Fruit fly (Drosophila melanogaster) whole organism, embryonic: ENCODE measurements around the gene mRpL39.

Source experiments
- Blimp-1 ChIP-seq: fragments of 200-800 bp; sonication (Bioruptor generic); optimal IDR thresholded peaks from 3 replicates; lab custom pipeline; 2018; ENCODE audit warnings: missing biosample characterization, missing genetic modification characterization, mild to moderate bottlenecking, moderate library complexity, missing genetic modification reagents
- CG10321 ChIP-seq: fragments of 200-800 bp; sonication (Bioruptor generic); IDR thresholded peaks from 2 replicates; pipeline ENCODE4 v1.3.6; 2022; ENCODE audit warnings: missing biosample characterization, missing genetic modification characterization
- CG10431 ChIP-seq: fragments of 200-800 bp; sonication (Bioruptor generic); optimal IDR thresholded peaks from 3 replicates; lab custom pipeline; 2018; ENCODE audit warnings: missing biosample characterization, mild to moderate bottlenecking, missing genetic modification characterization
- CG11247 ChIP-seq: fragments of 200-800 bp; sonication (Bioruptor generic); IDR thresholded peaks from 2 replicates; pipeline ENCODE4 v1.3.6; 2022; ENCODE audit warnings: missing biosample characterization, missing genetic modification characterization
- CG11456 ChIP-seq: fragments of 200-800 bp; sonication (Bioruptor generic); IDR thresholded peaks from 3 replicates; pipeline ENCODE4 v1.3.6; 2022; ENCODE audit warnings: missing biosample characterization, missing genetic modification characterization
- CG13287 ChIP-seq: fragments of 200-800 bp; sonication (Bioruptor generic); IDR thresholded peaks from 2 replicates; pipeline ENCODE4 v1.3.6; 2022; ENCODE audit warnings: missing biosample characterization, missing genetic modification characterization; ENCODE audit not compliant: partially characterized antibody
- CG15011 ChIP-seq: fragments of 200-800 bp; sonication (Bioruptor generic); optimal IDR thresholded peaks from 3 replicates; lab custom pipeline; 2018; ENCODE audit warnings: missing biosample characterization, mild to moderate bottlenecking, missing genetic modification characterization
- CG2202 ChIP-seq: fragments of 200-800 bp; sonication (Bioruptor generic); optimal IDR thresholded peaks from 2 replicates; lab custom pipeline; 2018; ENCODE audit warnings: missing biosample characterization, mild to moderate bottlenecking, missing genetic modification characterization
- CG5245 ChIP-seq: fragments of 200-800 bp; sonication (Bioruptor generic); optimal IDR thresholded peaks from 3 replicates; lab custom pipeline; 2016; ENCODE audit warnings: missing biosample characterization, missing genetic modification characterization
- CG8478 ChIP-seq: fragments of >200 bp; optimal IDR thresholded peaks from 2 replicates; lab custom pipeline; 2018
- CG8924 ChIP-seq: fragments of 200-800 bp; optimal IDR thresholded peaks from 3 replicates; lab custom pipeline; 2019; ENCODE audit warnings: missing biosample characterization, mild to moderate bottlenecking, missing genetic modification characterization, moderate library complexity
- Camta ChIP-seq: fragments of 200-800 bp; sonication (Bioruptor generic); optimal IDR thresholded peaks from 2 replicates; lab custom pipeline; 2016; ENCODE audit warnings: missing biosample characterization, missing genetic modification characterization
- D19A ChIP-seq: fragments of 200-800 bp; optimal IDR thresholded peaks from 3 replicates; lab custom pipeline; 2019; ENCODE audit warnings: missing biosample characterization, mild to moderate bottlenecking, missing genetic modification characterization, moderate library complexity
- ERR ChIP-seq: fragments of 200-800 bp; sonication (Bioruptor generic); optimal IDR thresholded peaks from 2 replicates; lab custom pipeline; 2016; ENCODE audit warnings: missing biosample characterization, missing genetic modification characterization
- H15 ChIP-seq: fragments of 200-800 bp; sonication (Bioruptor generic); IDR thresholded peaks from 3 replicates; pipeline ENCODE4 v1.3.6; 2022; ENCODE audit warnings: missing biosample characterization, missing genetic modification characterization
- HLH4C ChIP-seq: fragments of 200-800 bp; sonication (Bioruptor generic); IDR thresholded peaks from 3 replicates; pipeline ENCODE4 v1.3.6; 2022; ENCODE audit warnings: missing biosample characterization, missing genetic modification characterization; ENCODE audit not compliant: partially characterized antibody
- Hr78 ChIP-seq, 2 experiments: fragments of 200-800 bp in 1 of 2; fragments of >200 bp in 1 of 2; sonication (Bioruptor generic) in 1 of 2; optimal IDR thresholded peaks; 2 replicates each; lab custom pipeline; 2017 to 2019; ENCODE audit warnings: missing biosample characterization in 2 of 2, missing genetic modification characterization in 2 of 2, mild to moderate bottlenecking in 1 of 2, moderate library complexity in 1 of 2
- Lhr ChIP-seq: fragments of 200-800 bp; sonication (Bioruptor generic); optimal IDR thresholded peaks from 3 replicates; lab custom pipeline; 2017; ENCODE audit warnings: mild to moderate bottlenecking, missing biosample characterization, missing genetic modification reagents, missing genetic modification characterization
- MTF-1 ChIP-seq: fragments of 200-800 bp; sonication (Bioruptor generic); optimal IDR thresholded peaks from 2 replicates; lab custom pipeline; 2018; ENCODE audit warnings: missing biosample characterization, mild to moderate bottlenecking, missing genetic modification characterization, borderline replicate concordance
- Max ChIP-seq: fragments of 200-800 bp; sonication (Bioruptor generic); optimal IDR thresholded peaks from 2 replicates; lab custom pipeline; 2016; ENCODE audit warnings: missing biosample characterization, mild to moderate bottlenecking, missing genetic modification characterization
- Nf-YC ChIP-seq: fragments of 200-800 bp; optimal IDR thresholded peaks from 3 replicates; lab custom pipeline; 2019; ENCODE audit warnings: missing biosample characterization, mild to moderate bottlenecking, missing genetic modification characterization, moderate library complexity
- Oli ChIP-seq: fragments of 200-800 bp; sonication (Bioruptor generic); optimal IDR thresholded peaks from 2 replicates; lab custom pipeline; 2018; ENCODE audit warnings: missing biosample characterization, mild to moderate bottlenecking, missing genetic modification characterization, moderate library complexity
- Sry-β ChIP-seq: fragments of 200-800 bp; sonication (Bioruptor generic); optimal IDR thresholded peaks from 2 replicates; lab custom pipeline; 2018; ENCODE audit warnings: missing biosample characterization, mild to moderate bottlenecking, missing genetic modification characterization, moderate library complexity
- Sry-δ ChIP-seq: fragments of 200-800 bp; sonication (Bioruptor generic); optimal IDR thresholded peaks from 2 replicates; lab custom pipeline; 2016; ENCODE audit warnings: missing biosample characterization, missing genetic modification characterization
- TFAM ChIP-seq: fragments of 200-800 bp; sonication (Bioruptor generic); optimal IDR thresholded peaks from 2 replicates; lab custom pipeline; 2017; ENCODE audit warnings: missing biosample characterization, missing genetic modification characterization, inconsistent platforms
- YL-1 ChIP-seq: fragments of 200-800 bp; sonication (Bioruptor generic); optimal IDR thresholded peaks from 3 replicates; lab custom pipeline; 2017; ENCODE audit warnings: missing biosample characterization, mild to moderate bottlenecking, missing genetic modification characterization
- al ChIP-seq: fragments of 200-800 bp; sonication (Bioruptor generic); IDR thresholded peaks from 2 replicates; pipeline ENCODE4 v1.3.6; 2022; ENCODE audit warnings: missing biosample characterization, missing genetic modification characterization
- chm ChIP-seq: fragments of 200-800 bp; sonication (Bioruptor generic); IDR thresholded peaks from 2 replicates; pipeline ENCODE4 v1.3.6; 2022; ENCODE audit warnings: missing biosample characterization, missing genetic modification characterization
- danr ChIP-seq: fragments of 200-800 bp; sonication (Bioruptor generic); IDR thresholded peaks from 2 replicates; pipeline ENCODE4 v1.3.6; 2022; ENCODE audit warnings: missing biosample characterization, missing genetic modification characterization
- fd102C ChIP-seq: fragments of 200-800 bp; sonication (Bioruptor generic); optimal IDR thresholded peaks from 2 replicates; lab custom pipeline; 2018; ENCODE audit warnings: missing biosample characterization, mild to moderate bottlenecking, missing genetic modification characterization, moderate library complexity
- fu2 ChIP-seq: fragments of 200-800 bp; sonication (Bioruptor generic); optimal IDR thresholded peaks from 2 replicates; lab custom pipeline; 2016; ENCODE audit warnings: missing biosample characterization, missing genetic modification characterization
- gce ChIP-seq: fragments of 200-800 bp; sonication (Bioruptor generic); IDR thresholded peaks from 3 replicates; pipeline ENCODE4 v1.3.6; 2022; ENCODE audit warnings: missing biosample characterization, missing genetic modification characterization
- gcm ChIP-seq: fragments of 200-800 bp; sonication (Bioruptor generic); optimal IDR thresholded peaks from 2 replicates; lab custom pipeline; 2019; ENCODE audit warnings: missing biosample characterization, mild to moderate bottlenecking, missing genetic modification characterization, moderate library complexity
- gcm2 ChIP-seq: fragments of 200-800 bp; sonication (Bioruptor generic); optimal IDR thresholded peaks from 2 replicates; lab custom pipeline; 2016; ENCODE audit warnings: missing biosample characterization, missing genetic modification characterization
- gsb-n ChIP-seq: fragments of 200-800 bp; sonication (Bioruptor generic); optimal IDR thresholded peaks from 3 replicates; lab custom pipeline; 2018; ENCODE audit warnings: missing biosample characterization, mild to moderate bottlenecking, missing genetic modification characterization
- h ChIP-seq: fragments of >200 bp; optimal IDR thresholded peaks from 2 replicates; lab custom pipeline; 2017
- kah ChIP-seq: fragments of 200-800 bp; sonication (Bioruptor generic); optimal IDR thresholded peaks from 2 replicates; lab custom pipeline; 2018; ENCODE audit warnings: missing biosample characterization, mild to moderate bottlenecking, missing genetic modification characterization
- lov ChIP-seq, 2 experiments: fragments of 200-800 bp in 1 of 2; fragments of >200 bp in 1 of 2; sonication (Bioruptor generic) in 1 of 2; IDR thresholded peaks in 1 of 2; optimal IDR thresholded peaks in 1 of 2; 2 replicates in 1 of 2; 3 replicates in 1 of 2; pipeline versions ENCODE4 v1.3.6 to Lab custom; 2017 to 2022; ENCODE audit warnings: missing biosample characterization in 1 of 2, missing genetic modification characterization in 1 of 2
- mam ChIP-seq: fragments of 200-800 bp; sonication (Bioruptor generic); optimal IDR thresholded peaks from 3 replicates; lab custom pipeline; 2016; ENCODE audit warnings: missing biosample characterization, missing genetic modification characterization
- org-1 ChIP-seq: fragments of 200-800 bp; sonication (Bioruptor generic); optimal IDR thresholded peaks from 2 replicates; lab custom pipeline; 2017; ENCODE audit warnings: missing biosample characterization, missing genetic modification characterization
- pan ChIP-seq, 4 experiments: fragments of >200 bp in 3 of 4; fragments of 200-800 bp in 1 of 4; sonication (Bioruptor generic) in 1 of 4; optimal IDR thresholded peaks in 3 of 4; IDR thresholded peaks in 1 of 4; 2 replicates each; pipeline versions ENCODE4 v1.3.6 to Lab custom; 2017 to 2022; ENCODE audit warnings: missing biosample characterization in 2 of 4, missing genetic modification characterization in 2 of 4, mixed read lengths in 1 of 4
- pum ChIP-seq: fragments of 200-800 bp; sonication (Bioruptor generic); optimal IDR thresholded peaks from 2 replicates; lab custom pipeline; 2016; ENCODE audit warnings: missing biosample characterization, missing genetic modification characterization
- salm ChIP-seq: fragments of 200-800 bp; sonication (Bioruptor generic); optimal IDR thresholded peaks from 2 replicates; lab custom pipeline; 2018; ENCODE audit warnings: missing biosample characterization, mild to moderate bottlenecking, missing genetic modification characterization
- sc ChIP-seq, 3 experiments: fragments of >200 bp in 2 of 3; fragments of 200-800 bp in 1 of 3; sonication (Bioruptor generic) in 1 of 3; optimal IDR thresholded peaks; 2 replicates in 2 of 3; 3 replicates in 1 of 3; lab custom pipeline; 2017; ENCODE audit warnings: mild to moderate bottlenecking in 1 of 3, missing biosample characterization in 1 of 3, missing genetic modification characterization in 1 of 3, missing genetic modification reagents in 1 of 3
- seq ChIP-seq: fragments of 200-800 bp; sonication (Bioruptor generic); IDR thresholded peaks from 2 replicates; pipeline ENCODE4 v1.3.6; 2022; ENCODE audit warnings: missing biosample characterization, missing genetic modification characterization
- sqz ChIP-seq: fragments of 200-800 bp; sonication (Bioruptor generic); optimal IDR thresholded peaks from 3 replicates; lab custom pipeline; 2018; ENCODE audit warnings: missing biosample characterization, mild to moderate bottlenecking, missing genetic modification characterization
- sug ChIP-seq: fragments of 200-800 bp; optimal IDR thresholded peaks from 2 replicates; lab custom pipeline; 2019; ENCODE audit warnings: missing biosample characterization, mild to moderate bottlenecking, missing genetic modification characterization, moderate library complexity
- trem ChIP-seq: fragments of 200-800 bp; optimal IDR thresholded peaks from 3 replicates; lab custom pipeline; 2019; ENCODE audit warnings: missing biosample characterization, mild to moderate bottlenecking, missing genetic modification characterization, moderate library complexity

Gene mRpL39

dm6 chr3L:14999284-15000019 lies at the start of gene mRpL39, which contains the start of gene Prosbeta2 (continued):
- TF ChIP-seq sc (optimal IDR thresholded peaks at IDR 0.05; lab: Kevin White, UChicago) (no peak), sc (GFP tag; optimal IDR thresholded peaks at IDR 0.05; lab: Kevin White, UChicago) (no peak), CG11247 (GFP tag; lab: Robert Waterston, UW) (peak; percentile 47; the same call in 1 of the 2 replicates), Hr78 (GFP tag; optimal IDR thresholded peaks at IDR 0.05; lab: Kevin White, UChicago) (no peak), CG8924 (tag; lab: Kevin White, UChicago) (peak; percentile 65), Sry-δ (GFP tag; lab: Kevin White, UChicago) (peak; percentile 92), CG5245 (GFP tag; lab: Kevin White, UChicago) (peak; percentile 47), Blimp-1 (GFP tag; lab: Kevin White, UChicago) (peak; percentile 69), danr (peak; percentile 63; the same call in 1 of the 2 replicates), h (lab: Kevin White, UChicago) (no peak), YL-1 (no peak), fd102C (no peak), pan (optimal IDR thresholded peaks at IDR 0.05; lab: Kevin White, UChicago) (no peak), pan (GFP tag; optimal IDR thresholded peaks at IDR 0.05 in 1 of 2, IDR thresholded peaks at IDR 0.05 in 1 of 2) (peak in 1 of 2 experiments; percentile 78), CG10431 (GFP tag; lab: Kevin White, UChicago) (no peak), org-1 (no peak), chm (GFP tag; lab: Robert Waterston, UW) (no peak), CG13287 (GFP tag; lab: Robert Waterston, UW) (peak; percentile 98), TFAM (GFP tag; lab: Kevin White, UChicago) (no peak), Nf-YC (tag; lab: Kevin White, UChicago) (no peak), al (GFP tag; lab: Robert Waterston, UW) (peak; percentile 70), pum (GFP tag; lab: Kevin White, UChicago) (no peak), sqz (GFP tag; lab: Kevin White, UChicago) (no peak), Oli (tag; lab: Kevin White, UChicago) (no peak), kah (no peak), gcm (GFP tag; lab: Kevin White, UChicago) (peak; percentile 37), gcm2 (GFP tag; lab: Kevin White, UChicago) (no peak), CG8478 (lab: Kevin White, UChicago) (no peak), seq (GFP tag; lab: Robert Waterston, UW) (no peak), MTF-1 (no peak), Sry-β (GFP tag; lab: Kevin White, UChicago) (peak; percentile 84), D19A (tag; lab: Kevin White, UChicago) (peak; percentile 68), CG2202 (no peak), Lhr (GFP tag; lab: Kevin White, UChicago) (no peak), gce (GFP tag; lab: Robert Waterston, UW) (no peak), sug (tag; lab: Kevin White, UChicago) (no peak), lov (optimal IDR thresholded peaks at IDR 0.05; lab: Kevin White, UChicago) (no peak), lov (GFP tag; IDR thresholded peaks at IDR 0.05; lab: Robert Waterston, UW) (no peak), CG10321 (GFP tag; lab: Robert Waterston, UW) (no peak), ERR (GFP tag; lab: Kevin White, UChicago) (no peak), H15 (GFP tag; lab: Robert Waterston, UW) (0 out of 3 replicates have a peak, but pooled peaks have one; percentile 19), fu2 (GFP tag; lab: Kevin White, UChicago) (no peak), gsb-n (tag; lab: Kevin White, UChicago) (no peak), CG11456 (GFP tag; lab: Robert Waterston, UW) (peak; percentile 64; the same call in 1 of the 3 replicates), mam (no peak), trem (tag; lab: Kevin White, UChicago) (no peak), salm (tag; lab: Kevin White, UChicago) (no peak), HLH4C (GFP tag; lab: Robert Waterston, UW) (peak; percentile 92), CG15011 (GFP tag; lab: Kevin White, UChicago) (no peak), Max (GFP tag; lab: Kevin White, UChicago) (peak; percentile 64), Camta (no peak)
